Worm (Caenorhabditis elegans): ENCODE measurements around the gene unc-30.

unc-30 gene

DNA sequence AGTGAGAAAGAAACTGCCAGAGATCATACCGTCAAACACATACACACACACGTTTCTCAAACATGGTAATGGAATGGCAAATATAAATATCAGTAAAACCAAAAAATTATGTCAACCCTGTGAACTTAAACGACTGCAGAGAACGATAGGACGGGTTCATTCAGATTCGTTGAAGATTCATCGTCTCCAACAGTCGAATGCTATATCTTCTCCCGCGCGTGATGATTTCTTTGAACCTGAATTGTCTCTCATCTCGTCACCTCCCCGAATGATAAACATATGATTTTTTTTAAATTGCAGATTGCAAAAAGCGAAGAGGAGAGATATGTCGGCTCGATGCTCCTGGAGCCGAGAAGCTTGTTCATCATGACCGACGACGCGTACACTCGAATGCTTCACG, 7.9 kb upstream of the unc-30 start (continued):
- TF ChIP-seq dox-1 (GFP tag; IDR thresholded peaks at IDR 0.05) (no peak), ztf-6 (GFP tag; IDR thresholded peaks at IDR 0.05) (no peak), hrde-1 (tag; optimal IDR thresholded peaks at IDR 0.05; ENCODE audit: borderline replicate concordance) (no peak), ztf-22 (GFP tag; optimal IDR thresholded peaks at IDR 0.05) (no peak)

DNA sequence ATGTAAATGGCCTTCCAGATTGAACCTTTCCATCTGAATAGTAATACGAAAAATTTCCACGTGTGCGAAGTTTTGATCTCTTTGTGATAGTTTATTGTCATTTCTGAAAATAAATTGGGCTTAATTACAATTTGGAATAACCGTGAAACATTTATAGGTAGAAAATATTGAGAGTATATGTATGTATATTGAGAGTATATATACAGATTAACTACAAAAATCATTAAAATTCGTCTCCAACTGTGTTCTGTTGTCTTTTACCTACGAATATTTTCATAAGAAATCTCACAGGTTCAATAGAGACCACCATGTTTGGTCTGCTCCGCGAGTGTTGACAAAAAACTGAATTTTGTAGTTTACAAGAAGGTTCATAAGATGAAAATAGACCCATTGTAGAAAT, 5.8 kb upstream of the unc-30 start, which contains the start of gene best-2:
TSS of gene best-2 (minus strand) at position 101 of the 400 bp plus-strand sequence.
- TF ChIP-seq mcd-1 (GFP tag; IDR thresholded peaks at IDR 0.05): no peak
- no peak for TF ChIP-seq F57A8.1 (GFP tag; optimal IDR thresholded peaks at IDR 0.05)
- TF ChIP-seq ama-1 (optimal IDR thresholded peaks at IDR 0.05): no peak
- TF ChIP-seq ama-1 (GFP tag; optimal IDR thresholded peaks at IDR 0.05): no peak
- TF ChIP-seq pbrm-1 (GFP tag; IDR thresholded peaks at IDR 0.05): no peak
- TF ChIP-seq sea-2 (GFP tag; IDR thresholded peaks at IDR 0.05): no peak

DNA sequence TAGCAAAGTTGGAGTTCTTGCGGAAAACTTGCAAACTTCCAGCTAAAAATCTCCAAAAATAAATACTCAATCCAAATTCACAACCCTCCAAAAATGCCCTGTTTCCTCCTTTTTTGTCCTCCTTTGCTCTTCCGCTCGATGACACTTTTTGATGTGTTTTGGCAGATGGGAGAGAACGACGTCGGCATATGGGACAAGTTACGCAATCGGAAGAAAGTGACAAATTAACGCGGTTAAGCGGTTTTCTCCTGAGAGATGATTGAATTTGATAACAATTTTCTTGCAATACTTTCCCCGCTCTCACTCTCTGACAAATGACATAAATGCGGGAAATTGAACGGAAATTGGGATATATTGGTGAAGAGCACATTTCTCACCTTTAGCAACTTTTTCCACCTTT, 2.1 kb upstream of the unc-30 start:
- TF ChIP-seq snpc-1.3 (tag; optimal IDR thresholded peaks at IDR 0.05; ENCODE audit: insufficient read depth) (no peak), cebp-1 (GFP tag; IDR thresholded peaks at IDR 0.05) (no peak), cebp-1 (tag; optimal IDR thresholded peaks at IDR 0.05) (no peak), nfya-1 (tag; optimal IDR thresholded peaks at IDR 0.05; ENCODE audit: borderline replicate concordance, insufficient read depth) (no peak), F37B4.10 (GFP tag; IDR thresholded peaks at IDR 0.05) (no peak), ceh-79 (tag; optimal IDR thresholded peaks at IDR 0.05) (no peak), D2030.7 (GFP tag; IDR thresholded peaks at IDR 0.05) (no peak), snpc-1.1 (tag; optimal IDR thresholded peaks at IDR 0.05; ENCODE audit: insufficient read depth) (no peak), sea-2 (GFP tag; IDR thresholded peaks at IDR 0.05) (no peak), rcor-1 (GFP tag; IDR thresholded peaks at IDR 0.05) (no peak), madf-8 (GFP tag; conservative IDR thresholded peaks at IDR 0.05) (no peak), unc-62 (GFP tag; optimal IDR thresholded peaks at IDR 0.05) (no peak), ceh-58 (GFP tag; IDR thresholded peaks at IDR 0.05) (no peak), ccch-3 (GFP tag; optimal IDR thresholded peaks at IDR 0.05) (no peak)

DNA sequence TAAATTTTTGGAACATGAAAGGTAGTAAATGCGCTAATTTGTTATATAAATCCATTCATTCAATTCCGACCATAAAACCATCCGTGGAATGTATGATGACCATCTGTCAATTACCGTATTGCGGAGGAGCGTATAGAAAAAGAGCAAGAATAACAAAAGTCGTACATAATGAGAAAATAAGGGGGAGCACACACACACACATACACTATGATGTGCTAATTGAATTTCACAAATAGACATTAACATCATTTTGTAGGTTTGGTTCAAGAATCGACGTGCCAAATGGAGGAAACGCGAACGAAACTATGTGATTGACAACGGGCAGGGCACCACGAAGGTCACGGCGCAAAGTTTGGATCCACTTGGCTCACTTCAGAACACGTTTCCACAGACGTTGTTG, 2.6 kb downstream of the unc-30 start:
- TF ChIP-seq madf-3 (GFP tag; IDR thresholded peaks at IDR 0.05) (no peak), hsf-1 (GFP tag; IDR thresholded peaks at IDR 0.05) (no peak), nfyb-1 (GFP tag; IDR thresholded peaks at IDR 0.05) (no peak), rpc-1 (optimal IDR thresholded peaks at IDR 0.05) (no peak), rpc-1 (tag; optimal IDR thresholded peaks at IDR 0.05) (no peak), F23B12.7 (tag; optimal IDR thresholded peaks at IDR 0.05; ENCODE audit: insufficient read depth) (no peak), F55B11.4 (tag; optimal IDR thresholded peaks at IDR 0.05; ENCODE audit: borderline replicate concordance, insufficient read depth) (no peak), ZK185.1 (tag; optimal IDR thresholded peaks at IDR 0.05; ENCODE audit: poor library complexity, severe bottlenecking) (no peak), let-607 (tag; optimal IDR thresholded peaks at IDR 0.05) (no peak), gei-17 (GFP tag; optimal IDR thresholded peaks at IDR 0.05) (no peak), fkh-3 (tag; optimal IDR thresholded peaks at IDR 0.05) (no peak)

DNA sequence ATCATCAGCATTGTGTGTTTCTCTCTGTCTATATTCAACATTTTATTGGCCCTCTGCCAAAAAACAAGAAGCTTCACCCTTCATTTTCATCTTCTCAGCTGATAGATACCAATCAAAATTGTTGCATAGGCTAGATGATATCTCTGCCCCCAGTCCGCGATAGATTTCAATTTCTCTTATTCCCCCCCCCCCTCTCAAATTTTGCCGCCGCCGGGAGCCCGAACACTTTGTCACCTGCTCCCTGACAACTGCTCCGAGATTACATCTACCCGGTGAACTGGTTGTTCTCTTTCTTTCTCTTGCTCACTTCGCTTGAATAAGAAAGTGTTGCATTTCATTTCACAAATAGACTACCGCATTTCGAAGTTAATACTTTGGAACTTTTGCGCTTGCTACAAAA, 7.2 kb downstream of the unc-30 start:
- TF ChIP-seq cebp-2 (GFP tag; IDR thresholded peaks at IDR 0.05): 0 out of 2 replicates have a peak, but pooled peaks have one; percentile 41
- 0 out of 2 replicates have a peak, but pooled peaks have one; percentile 15 for TF ChIP-seq zfh-2 (GFP tag; conservative IDR thresholded peaks at IDR 0.05)
- no peak for TF ChIP-seq nfyb-1 (GFP tag; IDR thresholded peaks at IDR 0.05)
- no peak for TF ChIP-seq F52B5.7 (tag; optimal IDR thresholded peaks at IDR 0.05)

Data from whole organism, young adult.